Fruit fly (Drosophila melanogaster): ENCODE data around the gene CG14711.
A peak's percentile ranks its signal among the peaks of the same experiment; 100 is the strongest.

Gene CG14711

dm6 chr3R:11649449-11649848 lies 26.3 kb downstream of the CG14711 start (continued):
- no peak for TF ChIP-seq hbn (GFP tag; IDR thresholded peaks at IDR 0.05; ENCODE audit: partially characterized antibody)
- TF ChIP-seq gro (GFP tag; optimal IDR thresholded peaks at IDR 0.05) = peak; percentile 99
- TF ChIP-seq CG13296 (GFP tag; optimal IDR thresholded peaks at IDR 0.05) = peak; percentile 97
- peak; percentile 99 for TF ChIP-seq lilli (GFP tag; optimal IDR thresholded peaks at IDR 0.05)
- peak; percentile 97 for TF ChIP-seq CG34422 (GFP tag; IDR thresholded peaks at IDR 0.05)
- peak; percentile 98 for TF ChIP-seq Antp (GFP tag; optimal IDR thresholded peaks at IDR 0.05)
- peak; percentile 52 for TF ChIP-seq CG6254 (GFP tag; optimal IDR thresholded peaks at IDR 0.05)
- peak; percentile 95 for TF ChIP-seq CG6689 (GFP tag; IDR thresholded peaks at IDR 0.05)
- TF ChIP-seq CG33213 (GFP tag; optimal IDR thresholded peaks at IDR 0.05) = peak; percentile 97
- no peak for TF ChIP-seq mld (GFP tag; IDR thresholded peaks at IDR 0.05; ENCODE audit: partially characterized antibody)
- peak; percentile 83 for TF ChIP-seq CG4617 (GFP tag; optimal IDR thresholded peaks at IDR 0.05; ENCODE audit: borderline replicate concordance)
- TF ChIP-seq pum (GFP tag; optimal IDR thresholded peaks at IDR 0.05) = peak; percentile 96
- peak; percentile 95 for TF ChIP-seq CG4854 (GFP tag; optimal IDR thresholded peaks at IDR 0.05)
- TF ChIP-seq Sox100B (GFP tag; optimal IDR thresholded peaks at IDR 0.05) = peak; percentile 91
- peak; percentile 90 for TF ChIP-seq D19B (GFP tag; optimal IDR thresholded peaks at IDR 0.05)
- TF ChIP-seq Dek (tag; optimal IDR thresholded peaks at IDR 0.05) = peak; percentile 97
- TF ChIP-seq CG34224 (GFP tag; IDR thresholded peaks at IDR 0.05; ENCODE audit: partially characterized antibody) = 0 out of 3 replicates have a peak, but pooled peaks have one; percentile 16
- peak; percentile 19 for TF ChIP-seq sd (tag; optimal IDR thresholded peaks at IDR 0.05)
- TF ChIP-seq Trl (optimal IDR thresholded peaks at IDR 0.05) = no peak
- peak; percentile 98 for TF ChIP-seq Trl (GFP tag; optimal IDR thresholded peaks at IDR 0.05)
- TF ChIP-seq MTF-1 (GFP tag; optimal IDR thresholded peaks at IDR 0.05; ENCODE audit: borderline replicate concordance) = peak; percentile 89
- TF ChIP-seq tna (GFP tag; IDR thresholded peaks at IDR 0.05; ENCODE audit: partially characterized antibody) = no peak
- TF ChIP-seq Bgb (GFP tag; IDR thresholded peaks at IDR 0.05; ENCODE audit: partially characterized antibody) = no peak
- TF ChIP-seq CG4328 (GFP tag; optimal IDR thresholded peaks at IDR 0.05) = peak; percentile 90
- peak; percentile 91 for TF ChIP-seq sqz (GFP tag; optimal IDR thresholded peaks at IDR 0.05)
- TF ChIP-seq ci (GFP tag; IDR thresholded peaks at IDR 0.05) = peak; percentile 98
- TF ChIP-seq Poxn (GFP tag; IDR thresholded peaks at IDR 0.05) = peak; percentile 96
- TF ChIP-seq eyg (GFP tag; optimal IDR thresholded peaks at IDR 0.05) = peak; percentile 96
- TF ChIP-seq CG12299 (tag; optimal IDR thresholded peaks at IDR 0.05) = peak; percentile 94
- TF ChIP-seq corto (GFP tag; optimal IDR thresholded peaks at IDR 0.05) = no peak
- TF ChIP-seq CG2712 (tag; optimal IDR thresholded peaks at IDR 0.05) = peak; percentile 89
- TF ChIP-seq CG14050 (GFP tag; IDR thresholded peaks at IDR 0.05) = peak; percentile 96
- TF ChIP-seq pros (GFP tag; optimal IDR thresholded peaks at IDR 0.05) = no peak
- peak; percentile 73 for TF ChIP-seq ash1 (GFP tag; optimal IDR thresholded peaks at IDR 0.05)
- TF ChIP-seq nerfin-2 (GFP tag; IDR thresholded peaks at IDR 0.05; ENCODE audit: partially characterized antibody) = no peak
- TF ChIP-seq CG17829 (tag; optimal IDR thresholded peaks at IDR 0.05) = peak; percentile 88
- TF ChIP-seq fu2 (GFP tag; optimal IDR thresholded peaks at IDR 0.05) = peak; percentile 97
- TF ChIP-seq nmo (GFP tag; optimal IDR thresholded peaks at IDR 0.05) = peak; percentile 92
- peak; percentile 97 for TF ChIP-seq CG8944 (GFP tag; optimal IDR thresholded peaks at IDR 0.05)
- peak; percentile 86 for TF ChIP-seq ATbp (GFP tag; optimal IDR thresholded peaks at IDR 0.05)
- TF ChIP-seq CG14860 (GFP tag; IDR thresholded peaks at IDR 0.05; ENCODE audit: partially characterized antibody) = no peak
- peak; percentile 94 for TF ChIP-seq CG6765 (GFP tag; optimal IDR thresholded peaks at IDR 0.05)
- no peak for TF ChIP-seq CG8478 (optimal IDR thresholded peaks at IDR 0.05)
- peak; percentile 92 for TF ChIP-seq NC2β (GFP tag; optimal IDR thresholded peaks at IDR 0.05)
- TF ChIP-seq Bdp1 (GFP tag; optimal IDR thresholded peaks at IDR 0.05) = peak; percentile 82
- no peak for TF ChIP-seq Tbp (GFP tag; optimal IDR thresholded peaks at IDR 0.05)
- peak; percentile 93 for TF ChIP-seq CG17385 (GFP tag; optimal IDR thresholded peaks at IDR 0.05)
- TF ChIP-seq stwl (tag; optimal IDR thresholded peaks at IDR 0.05) = no peak
- TF ChIP-seq emc (GFP tag; optimal IDR thresholded peaks at IDR 0.05) = peak; percentile 94
- peak; percentile 95 for TF ChIP-seq CG2889 (GFP tag; IDR thresholded peaks at IDR 0.05)
- peak; percentile 94 for TF ChIP-seq ase (GFP tag; IDR thresholded peaks at IDR 0.05)

Data from whole organism, embryonic.